Worm (Caenorhabditis elegans): ENCODE data around the gene ivns-1.

DNA sequence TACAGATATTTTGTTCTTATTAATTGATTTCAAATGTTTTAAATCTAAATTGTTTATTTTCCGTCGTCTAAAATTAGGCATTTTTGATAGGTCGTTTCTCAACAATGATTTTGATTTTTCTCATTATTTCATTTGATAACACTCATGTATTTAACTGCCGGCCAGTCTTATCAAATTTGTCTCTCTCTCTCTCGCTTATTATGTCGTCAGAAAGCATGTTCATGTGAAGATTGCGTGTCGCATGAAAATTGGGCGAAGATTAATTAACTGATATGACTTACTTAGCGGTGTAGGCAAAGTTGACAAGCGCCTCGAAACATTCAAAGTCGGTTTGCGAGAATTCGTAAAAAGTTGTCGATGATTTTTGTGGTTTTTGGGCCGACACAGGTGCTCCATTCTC lies 6.4 kb downstream of the ivns-1 start:
- no peak for TF ChIP-seq elt-3 (tag; optimal IDR thresholded peaks at IDR 0.05)
- TF ChIP-seq hlh-1 (tag; optimal IDR thresholded peaks at IDR 0.05) = no peak
- no peak for TF ChIP-seq unc-62 (GFP tag; optimal IDR thresholded peaks at IDR 0.05)
- no peak for TF ChIP-seq unc-39 (tag; optimal IDR thresholded peaks at IDR 0.05)
- no peak for TF ChIP-seq blmp-1 (tag; optimal IDR thresholded peaks at IDR 0.05)
- TF ChIP-seq ceh-43 (GFP tag; optimal IDR thresholded peaks at IDR 0.05) = no peak
- no peak for TF ChIP-seq nhr-76 (tag; optimal IDR thresholded peaks at IDR 0.05)
- TF ChIP-seq lin-13 (tag; optimal IDR thresholded peaks at IDR 0.05) = no peak
